Fruit fly (Drosophila melanogaster) S2 (cell line): ENCODE data around the gene glu.

Source experiments
- CG8478 ChIP-seq: fragments of >200 bp; optimal IDR thresholded peaks from 2 replicates; lab custom pipeline; 2018
- CTCF ChIP-seq, 2 experiments: fragments of >200 bp; optimal IDR thresholded peaks; 2 replicates each; lab custom pipeline; 2018

DNA sequence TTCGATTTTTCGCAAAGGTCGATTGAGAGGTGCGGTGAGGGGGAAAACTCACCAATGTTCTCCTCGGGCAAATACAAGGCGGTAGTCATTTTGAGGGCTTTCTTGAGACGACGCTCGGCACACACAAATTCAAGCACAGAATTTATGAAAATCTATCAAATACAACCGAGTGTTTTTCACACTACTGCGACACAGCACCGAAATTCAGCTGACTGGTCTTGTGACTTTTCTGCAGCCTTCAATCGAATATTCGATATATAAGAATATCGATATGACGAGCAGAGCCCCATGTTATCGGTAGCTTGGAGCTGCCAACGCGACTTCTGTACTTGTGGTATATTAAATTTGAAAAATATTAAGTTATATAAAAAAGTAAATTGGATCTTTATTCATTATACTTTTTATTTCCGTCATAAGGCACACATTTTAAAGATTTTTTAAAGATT is 10.6 kb downstream of the glu start, which contains the start of gene VhaSFD:
- no peak for TF ChIP-seq CG8478 (lab: Kevin White, UChicago)
- no peak for TF ChIP-seq CTCF (optimal IDR thresholded peaks at IDR 0.05; lab: Kevin White, UChicago)
